Worm (Caenorhabditis elegans): ENCODE data around the gene chil-7.

chil-7 gene

ce11 chrII:9829108-9829507 lies 41.9 kb downstream of the chil-7 start, which contains the start of gene ZK938.1:
Gene ZK938.1, plus strand, starts transcription at chrII:9829408.
- TF ChIP-seq aly-1 (tag; optimal IDR thresholded peaks at IDR 0.05) (no peak), sea-1 (GFP tag; conservative IDR thresholded peaks at IDR 0.05) (no peak), hmbx-1 (tag; optimal IDR thresholded peaks at IDR 0.05) (no peak), tra-4 (tag; optimal IDR thresholded peaks at IDR 0.05) (no peak), F13C5.2 (tag; optimal IDR thresholded peaks at IDR 0.05) (no peak), tbx-11 (GFP tag; IDR thresholded peaks at IDR 0.05) (no peak), ceh-13 (GFP tag; optimal IDR thresholded peaks at IDR 0.05) (no peak), hnd-1 (tag; optimal IDR thresholded peaks at IDR 0.05) (no peak), pes-1 (GFP tag; IDR thresholded peaks at IDR 0.05) (no peak), tbx-37 (GFP tag; conservative IDR thresholded peaks at IDR 0.05) (no peak), ceh-36 (tag; optimal IDR thresholded peaks at IDR 0.05) (no peak), flt-1 (GFP tag; IDR thresholded peaks at IDR 0.05) (no peak), ama-1 (optimal IDR thresholded peaks at IDR 0.05) (no peak), hmg-4 (GFP tag; optimal IDR thresholded peaks at IDR 0.05) (no peak)

DNA sequence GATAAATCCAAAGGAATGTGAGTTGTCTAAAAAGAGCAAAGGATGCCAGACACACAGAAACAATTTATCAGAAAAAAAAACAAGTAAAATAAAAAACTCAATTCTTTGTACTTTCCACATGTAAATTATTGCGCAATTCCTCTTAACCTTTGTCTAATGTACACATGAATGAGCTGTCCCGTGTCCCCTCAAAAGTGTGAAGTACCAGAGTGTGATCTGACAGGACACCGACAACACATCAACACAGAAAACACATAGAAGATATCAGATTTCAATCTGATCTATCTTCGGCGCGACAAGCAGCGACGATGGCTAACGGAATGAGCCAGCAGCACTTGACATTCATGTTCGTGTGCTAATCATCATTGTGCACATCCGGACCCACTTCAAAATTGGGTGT lies 42.5 kb downstream of the chil-7 start:
- TF ChIP-seq hmbx-1 (tag; optimal IDR thresholded peaks at IDR 0.05) (no peak), B0310.2 (tag; optimal IDR thresholded peaks at IDR 0.05) (no peak), ceh-36 (tag; optimal IDR thresholded peaks at IDR 0.05) (no peak), ama-1 (optimal IDR thresholded peaks at IDR 0.05) (no peak), tbx-37 (GFP tag; conservative IDR thresholded peaks at IDR 0.05) (no peak), aly-1 (tag; optimal IDR thresholded peaks at IDR 0.05) (no peak), tbx-11 (GFP tag; IDR thresholded peaks at IDR 0.05) (no peak), sea-1 (GFP tag; conservative IDR thresholded peaks at IDR 0.05) (no peak), pes-1 (GFP tag; IDR thresholded peaks at IDR 0.05) (no peak), F13C5.2 (tag; optimal IDR thresholded peaks at IDR 0.05) (no peak), flt-1 (GFP tag; IDR thresholded peaks at IDR 0.05) (no peak), scrt-1 (GFP tag; IDR thresholded peaks at IDR 0.05) (no peak)

DNA sequence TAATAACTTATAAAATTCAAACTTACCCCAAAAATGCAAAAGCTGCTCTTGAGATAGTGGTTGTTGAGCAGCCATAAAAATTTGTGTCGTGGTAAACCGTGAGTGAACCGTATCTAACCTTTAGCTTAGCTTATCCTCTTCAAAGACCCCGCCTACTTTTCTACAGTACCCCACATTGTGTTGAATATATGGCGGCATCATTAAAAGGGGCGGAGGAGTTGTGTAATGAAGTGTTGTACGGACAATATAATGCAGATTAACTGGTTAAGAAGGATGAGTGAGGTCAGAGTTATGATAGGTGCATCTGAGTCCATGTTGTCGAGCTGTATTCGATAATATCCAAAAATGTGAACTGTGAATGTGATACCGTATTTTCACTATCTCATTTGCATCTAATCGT lies 43.1 kb downstream of the chil-7 start, which contains the start of gene eyg-1:
Gene eyg-1 (minus strand): TSS at position 101 of the 400 bp plus-strand sequence.
- TF ChIP-seq sea-1 (GFP tag; conservative IDR thresholded peaks at IDR 0.05) (no peak), hnd-1 (tag; optimal IDR thresholded peaks at IDR 0.05) (no peak), ceh-36 (tag; optimal IDR thresholded peaks at IDR 0.05) (no peak), hmbx-1 (tag; optimal IDR thresholded peaks at IDR 0.05) (no peak), tbx-11 (GFP tag; IDR thresholded peaks at IDR 0.05) (no peak), pes-1 (GFP tag; IDR thresholded peaks at IDR 0.05) (no peak), tbx-37 (GFP tag; conservative IDR thresholded peaks at IDR 0.05) (no peak), aly-1 (tag; optimal IDR thresholded peaks at IDR 0.05) (no peak), ceh-13 (GFP tag; optimal IDR thresholded peaks at IDR 0.05) (no peak), scrt-1 (GFP tag; IDR thresholded peaks at IDR 0.05) (no peak)

ce11 chrII:9826946-9827345 lies 44.0 kb downstream of the chil-7 start:
- TF ChIP-seq pes-1 (GFP tag; IDR thresholded peaks at IDR 0.05) (no peak), hnd-1 (tag; optimal IDR thresholded peaks at IDR 0.05) (no peak), tra-4 (tag; optimal IDR thresholded peaks at IDR 0.05) (no peak), tbx-11 (GFP tag; IDR thresholded peaks at IDR 0.05) (no peak), scrt-1 (GFP tag; IDR thresholded peaks at IDR 0.05) (no peak), ets-7 (tag; optimal IDR thresholded peaks at IDR 0.05) (no peak), ama-1 (optimal IDR thresholded peaks at IDR 0.05) (no peak), hmg-4 (GFP tag; optimal IDR thresholded peaks at IDR 0.05) (no peak), aly-1 (tag; optimal IDR thresholded peaks at IDR 0.05) (no peak), flt-1 (GFP tag; IDR thresholded peaks at IDR 0.05) (no peak), sea-1 (GFP tag; conservative IDR thresholded peaks at IDR 0.05) (no peak), ceh-36 (tag; optimal IDR thresholded peaks at IDR 0.05) (no peak), hmbx-1 (tag; optimal IDR thresholded peaks at IDR 0.05) (no peak), ceh-13 (GFP tag; optimal IDR thresholded peaks at IDR 0.05) (no peak), F13C5.2 (tag; optimal IDR thresholded peaks at IDR 0.05) (no peak), B0310.2 (tag; optimal IDR thresholded peaks at IDR 0.05) (no peak), tbx-37 (GFP tag; conservative IDR thresholded peaks at IDR 0.05) (no peak)

Measured in whole organism, early embryonic.